Worm (Caenorhabditis elegans) whole organism, L2 larva: ENCODE results near the gene K02E2.11.

ENCODE experiments used
- aly-2 ChIP-seq: fragments of 150-350 bp; optimal IDR thresholded peaks from 2 replicates; lab custom pipeline; 2014; ENCODE audit warnings: missing biosample characterization, missing genetic modification characterization
- ceh-82 ChIP-seq: fragments of 150-350 bp; optimal IDR thresholded peaks from 2 replicates; lab custom pipeline; 2014; ENCODE audit warnings: missing biosample characterization, missing genetic modification characterization
- fos-1 ChIP-seq: fragments of 150-350 bp; optimal IDR thresholded peaks from 2 replicates; lab custom pipeline; 2014; ENCODE audit warnings: missing biosample characterization, missing genetic modification characterization
- gmeb-1 ChIP-seq: fragments of 150-350 bp; optimal IDR thresholded peaks from 2 replicates; lab custom pipeline; 2014; ENCODE audit warnings: missing biosample characterization, missing genetic modification characterization
- lin-13 ChIP-seq: fragments of 150-350 bp; optimal IDR thresholded peaks from 2 replicates; lab custom pipeline; 2014; ENCODE audit warnings: missing biosample characterization, missing genetic modification reagents, missing genetic modification characterization
- nhr-23 ChIP-seq: fragments of 150-350 bp; optimal IDR thresholded peaks from 2 replicates; lab custom pipeline; 2014; ENCODE audit warnings: missing biosample characterization, missing genetic modification reagents, missing genetic modification characterization
- snpc-4 ChIP-seq: fragments of 150-350 bp; optimal IDR thresholded peaks from 2 replicates; lab custom pipeline; 2014; ENCODE audit warnings: missing biosample characterization, missing genetic modification characterization

DNA sequence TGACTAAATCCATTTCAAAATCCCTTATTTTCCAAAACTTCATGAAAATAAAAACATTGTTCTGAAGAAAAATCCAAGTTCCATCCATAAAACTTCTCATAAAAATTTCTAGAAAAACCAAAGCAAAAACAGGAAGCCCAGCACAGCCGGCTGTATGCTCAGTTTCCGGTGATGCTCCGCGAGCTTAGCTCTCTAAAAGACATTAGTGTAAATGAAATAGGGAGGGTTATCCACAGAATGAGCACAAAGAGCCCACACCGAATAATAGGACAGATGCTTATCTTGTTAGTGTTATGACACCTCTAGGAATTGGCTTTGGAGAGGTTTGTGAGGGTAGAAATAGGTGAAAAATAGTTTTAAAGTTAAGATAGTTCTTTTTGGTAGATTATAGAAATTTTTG lies 45.1 kb upstream of the K02E2.11 start:
- TF ChIP-seq aly-2 (tag; lab: Kevin White, UChicago) (no peak), snpc-4 (tag; lab: Kevin White, UChicago) (no peak), nhr-23 (tag; lab: Kevin White, UChicago) (no peak), ceh-82 (tag; lab: Kevin White, UChicago) (no peak), gmeb-1 (tag; lab: Kevin White, UChicago) (no peak), fos-1 (tag; lab: Kevin White, UChicago) (no peak), lin-13 (GFP tag; lab: Kevin White, UChicago) (no peak)
